Worm (Caenorhabditis elegans): ENCODE measurements around the gene str-240.
A peak's percentile ranks its signal among the peaks of the same experiment; 100 is the strongest.

str-240 gene

ce11 chrV:1476841-1477240 lies 44.9 kb downstream of the str-240 start:
- TF ChIP-seq sdc-2 (tag; optimal IDR thresholded peaks at IDR 0.05): no peak
- no peak for TF ChIP-seq pag-3 (tag; optimal IDR thresholded peaks at IDR 0.05; ENCODE audit: borderline replicate concordance)
- TF ChIP-seq ceh-45 (GFP tag; IDR thresholded peaks at IDR 0.05): no peak
- no peak for TF ChIP-seq hlh-8 (tag; optimal IDR thresholded peaks at IDR 0.05)

- TF ChIP-seq gmeb-2 (tag; optimal IDR thresholded peaks at IDR 0.05) (no peak), Y22D7AL.16 (tag; optimal IDR thresholded peaks at IDR 0.05) (no peak), syd-9 (tag; optimal IDR thresholded peaks at IDR 0.05) (no peak), ceh-19 (GFP tag; optimal IDR thresholded peaks at IDR 0.05) (no peak), sox-4 (tag; optimal IDR thresholded peaks at IDR 0.05) (no peak), ceh-48 (tag; optimal IDR thresholded peaks at IDR 0.05) (no peak)
Observed at ce11 chrV:1476284-1476792, 45.4 kb downstream of the str-240 start.

- TF ChIP-seq rnt-1 (tag; optimal IDR thresholded peaks at IDR 0.05) (peak; percentile 59), K09A11.1 (tag; optimal IDR thresholded peaks at IDR 0.05; ENCODE audit: insufficient read depth) (no peak), ceh-30 (tag; optimal IDR thresholded peaks at IDR 0.05) (no peak), ceh-6 (GFP tag; optimal IDR thresholded peaks at IDR 0.05) (no peak), fkh-10 (GFP tag; optimal IDR thresholded peaks at IDR 0.05) (no peak), hlh-30 (tag; optimal IDR thresholded peaks at IDR 0.05; ENCODE audit: insufficient read depth) (peak; percentile 72), sox-2 (GFP tag; IDR thresholded peaks at IDR 0.05) (no peak), ceh-19 (GFP tag; optimal IDR thresholded peaks at IDR 0.05) (no peak), T23F11.4 (GFP tag; optimal IDR thresholded peaks at IDR 0.05) (no peak), lin-11 (tag; optimal IDR thresholded peaks at IDR 0.05) (peak; percentile 16), hlh-6 (tag; optimal IDR thresholded peaks at IDR 0.05) (peak; percentile 2), che-1 (tag; optimal IDR thresholded peaks at IDR 0.05) (no peak), dmd-4 (tag; optimal IDR thresholded peaks at IDR 0.05; ENCODE audit: borderline replicate concordance) (no peak), ets-4 (tag; optimal IDR thresholded peaks at IDR 0.05) (peak; percentile 39), K02D7.2 (tag; optimal IDR thresholded peaks at IDR 0.05) (no peak), pros-1 (tag; optimal IDR thresholded peaks at IDR 0.05) (peak; percentile 24), ceh-24 (tag; optimal IDR thresholded peaks at IDR 0.05) (no peak), pqm-1 (tag; optimal IDR thresholded peaks at IDR 0.05) (peak; percentile 20), syd-9 (tag; optimal IDR thresholded peaks at IDR 0.05) (peak; percentile 64), unc-55 (GFP tag; optimal IDR thresholded peaks at IDR 0.05) (peak; percentile 90), pag-3 (tag; optimal IDR thresholded peaks at IDR 0.05; ENCODE audit: borderline replicate concordance) (no peak), fkh-6 (tag; optimal IDR thresholded peaks at IDR 0.05) (peak; percentile 60), eyg-1 (tag; optimal IDR thresholded peaks at IDR 0.05) (no peak), unc-42 (tag; optimal IDR thresholded peaks at IDR 0.05) (peak; percentile 69), ceh-9 (tag; optimal IDR thresholded peaks at IDR 0.05) (no peak), ahr-1 (tag; optimal IDR thresholded peaks at IDR 0.05) (no peak), pha-2 (tag; optimal IDR thresholded peaks at IDR 0.05) (no peak), tbx-2 (tag; optimal IDR thresholded peaks at IDR 0.05) (peak; percentile 83), ama-1 (optimal IDR thresholded peaks at IDR 0.05) (no peak), ceh-22 (tag; optimal IDR thresholded peaks at IDR 0.05) (peak; percentile 5), Y22D7AL.16 (tag; optimal IDR thresholded peaks at IDR 0.05) (no peak), odd-2 (tag; optimal IDR thresholded peaks at IDR 0.05) (no peak), sdc-2 (tag; optimal IDR thresholded peaks at IDR 0.05) (peak; percentile 40), ttx-3 (tag; optimal IDR thresholded peaks at IDR 0.05) (no peak), gmeb-2 (tag; optimal IDR thresholded peaks at IDR 0.05) (no peak), ceh-34 (tag; optimal IDR thresholded peaks at IDR 0.05) (peak; percentile 89), ceh-2 (tag; optimal IDR thresholded peaks at IDR 0.05) (peak; percentile 42), pha-4 (tag; optimal IDR thresholded peaks at IDR 0.05) (no peak), sox-4 (tag; optimal IDR thresholded peaks at IDR 0.05) (no peak), elt-2 (tag; optimal IDR thresholded peaks at IDR 0.05) (peak; percentile 25), fax-1 (tag; optimal IDR thresholded peaks at IDR 0.05) (peak; percentile 10), ztf-16 (tag; optimal IDR thresholded peaks at IDR 0.05) (peak; percentile 28), ceh-14 (tag; optimal IDR thresholded peaks at IDR 0.05) (peak; percentile 36), ceh-31 (tag; optimal IDR thresholded peaks at IDR 0.05) (peak; percentile 78)
Observed at ce11 chrV:1474486-1475125, 47.1 kb downstream of the str-240 start, which contains the start of the genes F53E2.2 and unc-60. F53E2.2 (plus strand) TSS chrV:1475086. unc-60 (plus strand) TSS chrV:1475086.
